Fruit fly (Drosophila melanogaster): ENCODE data around the gene SH3PX1.

The SH3PX1 gene

DNA sequence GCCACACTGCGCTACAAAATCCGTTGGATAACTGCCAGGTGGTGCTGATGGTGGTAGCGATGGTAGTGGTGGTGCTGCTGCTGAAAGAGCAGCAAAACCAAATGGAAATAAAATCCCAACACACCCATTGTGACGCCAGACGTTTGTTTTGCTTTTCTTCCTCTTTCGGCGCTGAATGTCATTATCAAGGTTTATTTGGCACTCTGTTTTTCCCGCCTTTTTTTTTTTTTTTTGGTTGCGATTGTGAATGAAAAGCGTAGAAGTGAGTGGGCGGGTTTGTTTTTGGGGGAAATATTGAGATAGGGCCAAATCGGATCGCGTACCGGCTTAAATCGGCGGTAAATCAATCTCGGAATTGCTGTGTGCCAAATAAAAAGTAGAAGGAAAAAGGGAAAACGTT lies 36.4 kb downstream of the SH3PX1 start:
- TF ChIP-seq CG17801 (GFP tag; optimal IDR thresholded peaks at IDR 0.05; ENCODE audit: partially characterized antibody) = no peak

DNA sequence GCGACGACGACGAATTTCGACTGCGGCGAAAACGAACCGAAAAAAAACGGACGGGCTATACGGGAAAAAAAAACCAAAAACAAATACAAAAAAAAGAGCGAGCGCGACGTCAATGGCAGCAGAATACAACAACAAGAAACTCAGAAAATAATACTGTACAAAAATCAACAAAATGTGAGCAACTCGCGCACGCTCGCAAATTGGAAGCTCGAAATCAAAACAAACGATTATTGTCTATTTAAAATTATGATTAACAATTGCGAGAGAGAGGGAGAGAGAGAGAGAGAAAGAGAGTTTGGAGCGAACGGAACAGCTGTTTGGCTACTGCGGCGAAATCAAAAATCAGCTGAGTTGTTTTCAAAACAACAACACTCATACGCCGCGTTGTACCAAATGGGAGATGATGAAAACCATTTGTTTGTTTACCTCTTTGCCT lies 38.1 kb downstream of the SH3PX1 start:
- TF ChIP-seq CG17801 (GFP tag; optimal IDR thresholded peaks at IDR 0.05; ENCODE audit: partially characterized antibody) = peak; percentile 81

DNA sequence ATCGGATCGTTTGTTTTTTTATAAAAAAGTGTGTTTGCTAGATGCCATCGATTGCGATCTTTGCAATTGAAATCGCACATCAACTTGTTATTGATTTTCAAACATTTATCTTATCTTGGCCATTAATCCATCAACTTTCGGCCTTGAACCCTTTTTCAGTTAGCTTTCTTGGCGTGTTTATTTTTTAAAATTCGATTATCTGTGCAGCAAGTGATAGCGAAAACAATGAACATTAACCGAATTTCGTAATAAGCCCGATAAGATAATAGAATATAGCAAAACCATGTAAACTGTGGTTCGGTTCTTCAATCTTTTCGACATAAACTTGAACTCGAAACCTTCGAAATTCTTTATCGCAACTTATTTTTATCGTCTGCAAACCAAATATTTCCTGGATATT lies 39.3 kb downstream of the SH3PX1 start:
- no peak for TF ChIP-seq CG17801 (GFP tag; optimal IDR thresholded peaks at IDR 0.05; ENCODE audit: partially characterized antibody)

DNA sequence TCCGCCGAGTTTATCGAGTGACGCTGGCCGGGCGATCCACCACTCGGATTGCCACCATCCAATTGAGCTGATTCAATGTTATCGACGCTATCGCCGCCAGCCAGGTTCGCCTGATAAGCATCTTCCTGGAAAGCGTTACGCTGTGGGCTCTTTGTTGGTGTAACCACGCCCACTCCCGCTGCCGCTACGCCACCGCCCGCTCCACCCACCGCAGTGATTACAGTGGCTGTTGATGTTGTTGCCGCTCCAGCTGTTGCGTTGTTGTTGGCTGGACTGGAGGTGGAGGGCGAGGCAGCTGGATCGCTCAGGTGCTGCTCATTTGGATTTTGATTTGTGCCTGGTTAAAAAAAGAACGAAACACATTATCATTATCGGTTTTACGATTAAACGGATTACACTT lies 42.3 kb downstream of the SH3PX1 start:
- no peak for TF ChIP-seq CG17801 (GFP tag; optimal IDR thresholded peaks at IDR 0.05; ENCODE audit: partially characterized antibody)
